Fruit fly (Drosophila melanogaster): ENCODE measurements around the gene cutlet.

The cutlet gene

dm6 chr2L:3657349-3658142 lies 54.0 kb downstream of the cutlet start (continued):
- TF ChIP-seq ato (GFP tag; IDR thresholded peaks at IDR 0.05; ENCODE audit: partially characterized antibody), result no peak
- peak; percentile 32 for TF ChIP-seq yki (optimal IDR thresholded peaks at IDR 0.05)
- TF ChIP-seq CG7556 (GFP tag; optimal IDR thresholded peaks at IDR 0.05), result peak; percentile 34
- no peak for TF ChIP-seq Atf6 (GFP tag; IDR thresholded peaks at IDR 0.05)
- peak; percentile 33 for TF ChIP-seq NC2α (GFP tag; optimal IDR thresholded peaks at IDR 0.05)
- peak; percentile 69 for TF ChIP-seq Opbp (GFP tag; IDR thresholded peaks at IDR 0.05; ENCODE audit: partially characterized antibody)
- TF ChIP-seq CG18619 (GFP tag; optimal IDR thresholded peaks at IDR 0.05), result no peak
- TF ChIP-seq kah (GFP tag; optimal IDR thresholded peaks at IDR 0.05), result no peak
- no peak for TF ChIP-seq TFAM (GFP tag; optimal IDR thresholded peaks at IDR 0.05)
- TF ChIP-seq lov (optimal IDR thresholded peaks at IDR 0.05), result no peak
- TF ChIP-seq lov (GFP tag; IDR thresholded peaks at IDR 0.05), result no peak
- TF ChIP-seq Camta (GFP tag; optimal IDR thresholded peaks at IDR 0.05), result peak; percentile 16
- TF ChIP-seq CG15073 (GFP tag; optimal IDR thresholded peaks at IDR 0.05), result no peak
- TF ChIP-seq fd3F (GFP tag; optimal IDR thresholded peaks at IDR 0.05), result no peak
- TF ChIP-seq sd (tag; optimal IDR thresholded peaks at IDR 0.05), result peak; percentile 84
- TF ChIP-seq CG1024 (GFP tag; IDR thresholded peaks at IDR 0.05), result peak; percentile 62
- TF ChIP-seq CG10321 (GFP tag; IDR thresholded peaks at IDR 0.05), result peak; percentile 69
- TF ChIP-seq CG13424 (tag; optimal IDR thresholded peaks at IDR 0.05), result peak; percentile 12
- TF ChIP-seq Chrac-16 (GFP tag; optimal IDR thresholded peaks at IDR 0.05), result peak; percentile 20
- no peak for TF ChIP-seq sima (GFP tag; optimal IDR thresholded peaks at IDR 0.05)
- TF ChIP-seq zen2 (GFP tag; IDR thresholded peaks at IDR 0.05; ENCODE audit: partially characterized antibody), result no peak
- peak; percentile 27 for TF ChIP-seq caup (GFP tag; optimal IDR thresholded peaks at IDR 0.05; ENCODE audit: severe bottlenecking)
- no peak for TF ChIP-seq odd (GFP tag; optimal IDR thresholded peaks at IDR 0.05)
- peak in 1 of 2 experiments; percentile 64 for TF ChIP-seq chif (GFP tag; optimal IDR thresholded peaks at IDR 0.05)
- TF ChIP-seq ash1 (GFP tag; optimal IDR thresholded peaks at IDR 0.05), result no peak
- TF ChIP-seq NC2β (GFP tag; optimal IDR thresholded peaks at IDR 0.05), result peak; percentile 45
- TF ChIP-seq nmo (GFP tag; optimal IDR thresholded peaks at IDR 0.05), result peak; percentile 79
- no peak for TF ChIP-seq pb (GFP tag; optimal IDR thresholded peaks at IDR 0.05)
- TF ChIP-seq jing (GFP tag; optimal IDR thresholded peaks at IDR 0.05), result no peak
- no peak for TF ChIP-seq CG4282 (GFP tag; optimal IDR thresholded peaks at IDR 0.05)
- no peak for TF ChIP-seq HLH4C (GFP tag; IDR thresholded peaks at IDR 0.05; ENCODE audit: partially characterized antibody)
- TF ChIP-seq Taf1 (GFP tag; IDR thresholded peaks at IDR 0.05), result no peak
- TF ChIP-seq Bteb2 (GFP tag; optimal IDR thresholded peaks at IDR 0.05), result peak; percentile 33
- no peak for TF ChIP-seq CG7786 (GFP tag; optimal IDR thresholded peaks at IDR 0.05)
- no peak for TF ChIP-seq Mrtf (GFP tag; IDR thresholded peaks at IDR 0.05)
- TF ChIP-seq Xbp1 (GFP tag; optimal IDR thresholded peaks at IDR 0.05), result peak; percentile 77
- no peak for TF ChIP-seq CG30431 (GFP tag; optimal IDR thresholded peaks at IDR 0.05)
- TF ChIP-seq lilli (GFP tag; optimal IDR thresholded peaks at IDR 0.05), result peak; percentile 32
- peak; percentile 62 for TF ChIP-seq az2 (GFP tag; optimal IDR thresholded peaks at IDR 0.05)
- TF ChIP-seq her (GFP tag; optimal IDR thresholded peaks at IDR 0.05), result peak; percentile 57
- TF ChIP-seq CG10209 (GFP tag; optimal IDR thresholded peaks at IDR 0.05), result no peak
- TF ChIP-seq CG4360 (GFP tag; IDR thresholded peaks at IDR 0.05), result no peak
- TF ChIP-seq Med (GFP tag), result peak; percentile 96
- peak; percentile 58 for TF ChIP-seq CoRest (tag; optimal IDR thresholded peaks at IDR 0.05)
- TF ChIP-seq CG11456 (GFP tag; IDR thresholded peaks at IDR 0.05), result peak; percentile 89
- TF ChIP-seq B-H1 (GFP tag; IDR thresholded peaks at IDR 0.05), result peak; percentile 31; the same call in 1 of the 3 replicates
- no peak for TF ChIP-seq CG2202 (tag; optimal IDR thresholded peaks at IDR 0.05)
- peak; percentile 39; the same call in 1 of the 2 replicates for TF ChIP-seq ranshi (GFP tag; IDR thresholded peaks at IDR 0.05)
- no peak for TF ChIP-seq NK7.1 (GFP tag; optimal IDR thresholded peaks at IDR 0.05)
- TF ChIP-seq Ravus (GFP tag; IDR thresholded peaks at IDR 0.05), result no peak

Data from whole organism, embryonic.